Fruit fly (Drosophila melanogaster) whole organism, embryonic: ENCODE results near the gene CG31792.

Experiments
- Ada2b ChIP-seq: fragments of 200-800 bp; sonication (Bioruptor generic); IDR thresholded peaks from 2 replicates; pipeline ENCODE4 v1.3.6; 2022; ENCODE audit warnings: missing biosample characterization, missing genetic modification characterization
- CG11398 ChIP-seq: fragments of 200-800 bp; sonication (Bioruptor generic); optimal IDR thresholded peaks from 2 replicates; lab custom pipeline; 2016; ENCODE audit warnings: missing biosample characterization, missing genetic modification characterization
- CG11560 ChIP-seq: fragments of 200-800 bp; sonication (Bioruptor generic); IDR thresholded peaks from 3 replicates; pipeline ENCODE4 v1.3.6; 2022; ENCODE audit warnings: missing biosample characterization, missing genetic modification characterization
- CG12236 ChIP-seq: fragments of 200-800 bp; sonication (Bioruptor generic); optimal IDR thresholded peaks from 2 replicates; lab custom pipeline; 2016; ENCODE audit warnings: missing biosample characterization, missing genetic modification characterization
- CG12299 ChIP-seq: fragments of 200-800 bp; sonication (Bioruptor generic); optimal IDR thresholded peaks from 2 replicates; lab custom pipeline; 2018; ENCODE audit warnings: missing biosample characterization, mild to moderate bottlenecking, missing genetic modification characterization
- CG1233 ChIP-seq: fragments of 200-800 bp; sonication (Bioruptor generic); optimal IDR thresholded peaks from 4 replicates; lab custom pipeline; 2018; ENCODE audit warnings: missing biosample characterization, mild to moderate bottlenecking, missing genetic modification characterization
- CG15514 ChIP-seq: fragments of 200-800 bp; sonication (Bioruptor generic); optimal IDR thresholded peaks from 3 replicates; lab custom pipeline; 2017; ENCODE audit warnings: missing biosample characterization, missing genetic modification characterization, mild to moderate bottlenecking, moderate library complexity, missing genetic modification reagents
- CG1602 ChIP-seq: fragments of 200-800 bp; sonication (Bioruptor generic); optimal IDR thresholded peaks from 3 replicates; lab custom pipeline; 2016; ENCODE audit warnings: missing biosample characterization, missing genetic modification characterization
- CG2116 ChIP-seq: fragments of 200-800 bp; sonication (Bioruptor generic); optimal IDR thresholded peaks from 3 replicates; lab custom pipeline; 2018; ENCODE audit warnings: missing biosample characterization, mild to moderate bottlenecking, missing genetic modification characterization
- CG2129 ChIP-seq: fragments of 200-800 bp; sonication (Bioruptor generic); IDR thresholded peaks from 2 replicates; pipeline ENCODE4 v1.3.6; 2022; ENCODE audit warnings: missing biosample characterization, missing genetic modification characterization; ENCODE audit not compliant: partially characterized antibody
- CG31388 ChIP-seq: fragments of 200-800 bp; sonication (Bioruptor generic); optimal IDR thresholded peaks from 2 replicates; lab custom pipeline; 2016; ENCODE audit warnings: missing biosample characterization, missing genetic modification characterization
- CG4424 ChIP-seq: fragments of 200-800 bp; sonication (Bioruptor generic); optimal IDR thresholded peaks from 3 replicates; lab custom pipeline; 2016; ENCODE audit warnings: missing biosample characterization, missing genetic modification characterization
- CG4820 ChIP-seq: fragments of 200-800 bp; sonication (Bioruptor generic); optimal IDR thresholded peaks from 3 replicates; lab custom pipeline; 2016; ENCODE audit warnings: missing biosample characterization, missing genetic modification characterization
- CG6175 ChIP-seq: fragments of 200-800 bp; sonication (Bioruptor generic); IDR thresholded peaks from 3 replicates; pipeline ENCODE4 v1.3.6; 2022; ENCODE audit warnings: missing biosample characterization, missing genetic modification characterization
- CG6272 ChIP-seq: fragments of 200-800 bp; sonication (Bioruptor generic); IDR thresholded peaks from 2 replicates; pipeline ENCODE4 v1.3.6; 2022; ENCODE audit warnings: missing biosample characterization, missing genetic modification characterization
- CG7786 ChIP-seq: fragments of 200-800 bp; sonication (Bioruptor generic); optimal IDR thresholded peaks from 2 replicates; lab custom pipeline; 2016; ENCODE audit warnings: missing biosample characterization, missing genetic modification characterization
- CG8944 ChIP-seq: fragments of 200-800 bp; sonication (Bioruptor generic); optimal IDR thresholded peaks from 3 replicates; lab custom pipeline; 2016; ENCODE audit warnings: missing biosample characterization, missing genetic modification characterization
- CG9817 ChIP-seq: fragments of 200-800 bp; sonication (Bioruptor generic); optimal IDR thresholded peaks from 2 replicates; lab custom pipeline; 2018; ENCODE audit warnings: missing biosample characterization, mild to moderate bottlenecking, missing genetic modification characterization, moderate library complexity
- D ChIP-seq, 2 experiments: fragments of 200-800 bp in 1 of 2; fragments of >200 bp in 1 of 2; sonication (Bioruptor generic) in 1 of 2; optimal IDR thresholded peaks; 2 replicates in 1 of 2; 3 replicates in 1 of 2; lab custom pipeline; 2017; ENCODE audit warnings: mild to moderate bottlenecking in 1 of 2, missing biosample characterization in 1 of 2, missing genetic modification characterization in 1 of 2, missing genetic modification reagents in 1 of 2
- Dek ChIP-seq: fragments of 200-800 bp; sonication (Bioruptor generic); optimal IDR thresholded peaks from 3 replicates; lab custom pipeline; 2019; ENCODE audit warnings: missing biosample characterization, mild to moderate bottlenecking, missing genetic modification characterization, moderate library complexity
- Dip2 ChIP-seq: fragments of 200-800 bp; sonication (Bioruptor generic); IDR thresholded peaks from 2 replicates; pipeline ENCODE4 v1.3.6; 2022; ENCODE audit warnings: missing biosample characterization, missing genetic modification characterization
- Doc3 ChIP-seq: fragments of 200-800 bp; sonication (Bioruptor generic); IDR thresholded peaks from 3 replicates; pipeline ENCODE4 v1.3.6; 2022; ENCODE audit warnings: missing biosample characterization, missing genetic modification characterization; ENCODE audit not compliant: partially characterized antibody
- Gsc ChIP-seq: fragments of 200-800 bp; sonication (Bioruptor generic); IDR thresholded peaks from 2 replicates; pipeline ENCODE4 v1.3.6; 2022; ENCODE audit warnings: missing biosample characterization, missing genetic modification characterization
- Gug ChIP-seq: fragments of 200-800 bp; sonication (Bioruptor generic); IDR thresholded peaks from 4 replicates; pipeline ENCODE4 v1.3.6; 2022; ENCODE audit warnings: missing biosample characterization, missing genetic modification characterization
- H15 ChIP-seq: fragments of 200-800 bp; sonication (Bioruptor generic); IDR thresholded peaks from 3 replicates; pipeline ENCODE4 v1.3.6; 2022; ENCODE audit warnings: missing biosample characterization, missing genetic modification characterization
- H2.0 ChIP-seq: fragments of 200-800 bp; sonication (Bioruptor generic); IDR thresholded peaks from 2 replicates; pipeline ENCODE4 v1.3.6; 2022; ENCODE audit warnings: missing biosample characterization, missing genetic modification characterization
- Hey ChIP-seq: fragments of 200-800 bp; sonication (Bioruptor generic); optimal IDR thresholded peaks from 3 replicates; lab custom pipeline; 2018; ENCODE audit warnings: missing biosample characterization, mild to moderate bottlenecking, missing genetic modification characterization
- NFAT ChIP-seq: fragments of 200-800 bp; sonication (Bioruptor generic); IDR thresholded peaks from 2 replicates; pipeline ENCODE4 v1.3.6; 2022; ENCODE audit warnings: missing biosample characterization, missing genetic modification characterization
- PHDP ChIP-seq: fragments of 200-800 bp; sonication (Bioruptor generic); optimal IDR thresholded peaks from 3 replicates; lab custom pipeline; 2018; ENCODE audit warnings: missing biosample characterization, mild to moderate bottlenecking, missing genetic modification characterization, moderate library complexity
- Pdp1 ChIP-seq, 2 experiments: fragments of 200-800 bp; sonication (Bioruptor generic); optimal IDR thresholded peaks; 3 replicates each; lab custom pipeline; 2016; ENCODE audit warnings: missing biosample characterization in 2 of 2, missing genetic modification characterization in 2 of 2, mild to moderate bottlenecking in 1 of 2, moderate library complexity in 1 of 2
- Ravus ChIP-seq: fragments of 200-800 bp; sonication (Bioruptor generic); IDR thresholded peaks from 2 replicates; pipeline ENCODE4 v1.3.6; 2022; ENCODE audit warnings: missing biosample characterization, missing genetic modification characterization
- Rx ChIP-seq: fragments of 200-800 bp; sonication (Bioruptor generic); IDR thresholded peaks from 2 replicates; pipeline ENCODE4 v1.3.6; 2022; ENCODE audit warnings: missing biosample characterization, missing genetic modification characterization
- Taf1 ChIP-seq: fragments of 200-800 bp; sonication (Bioruptor generic); IDR thresholded peaks from 2 replicates; pipeline ENCODE4 v1.3.6; 2022; ENCODE audit warnings: missing biosample characterization, missing genetic modification characterization
- Usf ChIP-seq: fragments of 200-800 bp; sonication (Bioruptor generic); optimal IDR thresholded peaks from 2 replicates; lab custom pipeline; 2017; ENCODE audit warnings: missing genotype, missing biosample characterization, missing genetic modification characterization
- ac ChIP-seq: fragments of 200-800 bp; sonication (Bioruptor generic); optimal IDR thresholded peaks from 3 replicates; lab custom pipeline; 2017; ENCODE audit warnings: missing biosample characterization, mild to moderate bottlenecking, missing genetic modification characterization
- amos ChIP-seq: fragments of 200-800 bp; sonication (Bioruptor generic); IDR thresholded peaks from 2 replicates; pipeline ENCODE4 v1.3.6; 2022; ENCODE audit warnings: missing biosample characterization, missing genetic modification characterization; ENCODE audit not compliant: partially characterized antibody
- crol ChIP-seq: fragments of 200-800 bp; sonication (Bioruptor generic); IDR thresholded peaks from 2 replicates; pipeline ENCODE4 v1.3.6; 2022; ENCODE audit warnings: missing biosample characterization, missing genetic modification characterization
- dm ChIP-seq: fragments of 200-800 bp; sonication (Bioruptor generic); optimal IDR thresholded peaks from 3 replicates; lab custom pipeline; 2016; ENCODE audit warnings: missing biosample characterization, missing genetic modification characterization
- dmrt99B ChIP-seq: fragments of 200-800 bp; sonication (Bioruptor generic); optimal IDR thresholded peaks from 2 replicates; lab custom pipeline; 2018; ENCODE audit warnings: missing biosample characterization, mild to moderate bottlenecking, missing genetic modification characterization, moderate library complexity
- ems ChIP-seq: fragments of 200-800 bp; sonication (Bioruptor generic); optimal IDR thresholded peaks from 3 replicates; lab custom pipeline; 2016; ENCODE audit warnings: missing biosample characterization, missing genetic modification characterization
- esg ChIP-seq: fragments of 200-800 bp; sonication (Bioruptor generic); conservative IDR thresholded peaks from 2 replicates; pipeline ENCODE4 v1.3.6; 2022; ENCODE audit warnings: missing biosample characterization, missing genetic modification characterization
- gem ChIP-seq: fragments of 200-800 bp; sonication (Bioruptor generic); optimal IDR thresholded peaks from 2 replicates; lab custom pipeline; 2019; ENCODE audit warnings: missing biosample characterization, mild to moderate bottlenecking, missing genetic modification characterization, moderate library complexity
- gt ChIP-seq: fragments of 200-800 bp; sonication (Bioruptor generic); IDR thresholded peaks from 2 replicates; pipeline ENCODE4 v1.3.6; 2022; ENCODE audit warnings: missing biosample characterization, missing genetic modification characterization
- h ChIP-seq: fragments of >200 bp; optimal IDR thresholded peaks from 2 replicates; lab custom pipeline; 2017
- jing ChIP-seq: fragments of 200-800 bp; sonication (Bioruptor generic); optimal IDR thresholded peaks from 2 replicates; lab custom pipeline; 2018; ENCODE audit warnings: missing biosample characterization, mild to moderate bottlenecking, missing genetic modification characterization
- klu ChIP-seq: fragments of 200-800 bp; sonication (Bioruptor generic); IDR thresholded peaks from 2 replicates; pipeline ENCODE4 v1.3.6; 2022; ENCODE audit warnings: missing biosample characterization, missing genetic modification characterization
- p53 ChIP-seq: fragments of 200-800 bp; sonication (Bioruptor generic); optimal IDR thresholded peaks from 2 replicates; lab custom pipeline; 2016; ENCODE audit warnings: missing biosample characterization, missing genetic modification characterization
- pita ChIP-seq: fragments of 200-800 bp; sonication (Bioruptor generic); optimal IDR thresholded peaks from 2 replicates; lab custom pipeline; 2017; ENCODE audit warnings: missing biosample characterization, mild to moderate bottlenecking, missing genetic modification characterization
- tap ChIP-seq: fragments of 200-800 bp; optimal IDR thresholded peaks from 3 replicates; lab custom pipeline; 2019; ENCODE audit warnings: missing biosample characterization, mild to moderate bottlenecking, missing genetic modification characterization, moderate library complexity
- tx ChIP-seq: fragments of 200-800 bp; sonication (Bioruptor generic); optimal IDR thresholded peaks from 2 replicates; lab custom pipeline; 2016; ENCODE audit warnings: missing biosample characterization, missing genetic modification characterization
- wor ChIP-seq: fragments of 200-800 bp; sonication (Bioruptor generic); IDR thresholded peaks from 2 replicates; pipeline ENCODE4 v1.3.6; 2022; ENCODE audit warnings: missing biosample characterization, missing genetic modification characterization
- zen2 ChIP-seq: fragments of 200-800 bp; sonication (Bioruptor generic); IDR thresholded peaks from 3 replicates; pipeline ENCODE4 v1.3.6; 2022; ENCODE audit warnings: missing biosample characterization, missing genetic modification characterization; ENCODE audit not compliant: partially characterized antibody

CG31792 gene

DNA sequence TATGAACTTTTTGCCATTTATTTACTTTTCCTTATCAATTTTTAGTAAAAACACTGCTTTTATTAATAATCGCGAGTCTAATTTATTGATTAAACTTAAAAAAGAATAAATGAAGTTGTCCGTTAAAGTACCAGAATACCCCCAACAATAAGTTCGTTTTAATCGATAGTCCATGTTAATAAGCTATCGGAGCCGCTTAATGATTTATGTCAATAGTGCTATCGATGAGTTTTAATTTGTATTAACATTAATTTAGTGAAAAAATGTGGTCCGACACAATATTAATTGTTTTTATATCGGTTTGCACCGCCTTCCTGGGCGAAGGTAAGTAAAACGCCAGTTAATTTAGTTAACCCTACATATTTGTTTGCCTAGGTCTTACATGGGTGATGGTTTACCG, 51.7 kb downstream of the CG31792 start, which contains the start of gene CG10470 (continued):
- no peak for TF ChIP-seq Taf1
- TF ChIP-seq dm (GFP tag; lab: Kevin White, UChicago): no peak
- TF ChIP-seq ems (GFP tag; lab: Kevin White, UChicago): no peak
- TF ChIP-seq Usf: no peak
- no peak for TF ChIP-seq Gsc
- peak; percentile 23 for TF ChIP-seq dmrt99B
- TF ChIP-seq CG11398 (GFP tag; lab: Kevin White, UChicago): no peak
- TF ChIP-seq PHDP (tag; lab: Kevin White, UChicago): peak; percentile 50
- TF ChIP-seq CG15514 (GFP tag; lab: Kevin White, UChicago): peak; percentile 24
- peak in 1 of 2 experiments; percentile 49 for TF ChIP-seq Pdp1 (GFP tag; optimal IDR thresholded peaks at IDR 0.05; lab: Kevin White, UChicago)
- TF ChIP-seq D (optimal IDR thresholded peaks at IDR 0.05; lab: Kevin White, UChicago): no peak
- no peak for TF ChIP-seq D (GFP tag; optimal IDR thresholded peaks at IDR 0.05; lab: Kevin White, UChicago)
- no peak for TF ChIP-seq Rx (GFP tag; lab: Robert Waterston, UW)
- TF ChIP-seq CG8944 (GFP tag; lab: Kevin White, UChicago): no peak
- TF ChIP-seq CG4820 (GFP tag; lab: Kevin White, UChicago): no peak
- no peak for TF ChIP-seq gt (GFP tag; lab: Robert Waterston, UW)
- no peak for TF ChIP-seq p53
- TF ChIP-seq Dek (tag; lab: Kevin White, UChicago): no peak
- no peak for TF ChIP-seq tap (tag; lab: Kevin White, UChicago)
- no peak for TF ChIP-seq Ravus (GFP tag; lab: Robert Waterston, UW)
- peak; percentile 50 for TF ChIP-seq CG2129 (GFP tag; lab: Robert Waterston, UW)
- peak; percentile 70; the same call in 2 of the 3 replicates for TF ChIP-seq zen2 (GFP tag; lab: Robert Waterston, UW)
- TF ChIP-seq CG11560 (tag; lab: Robert Waterston, UW): no peak
- no peak for TF ChIP-seq CG6175 (GFP tag; lab: Robert Waterston, UW)
- TF ChIP-seq gem (tag; lab: Kevin White, UChicago): peak; percentile 65
- TF ChIP-seq Hey (tag; lab: Kevin White, UChicago): no peak
- TF ChIP-seq CG6272 (GFP tag; lab: Robert Waterston, UW): no peak
- no peak for TF ChIP-seq CG12236 (GFP tag; lab: Kevin White, UChicago)
- TF ChIP-seq tx (GFP tag; lab: Kevin White, UChicago): no peak
- TF ChIP-seq CG31388 (GFP tag; lab: Kevin White, UChicago): no peak
- no peak for TF ChIP-seq klu (GFP tag; lab: Robert Waterston, UW)
- no peak for TF ChIP-seq CG12299 (tag; lab: Kevin White, UChicago)
- TF ChIP-seq Ada2b: no peak
- TF ChIP-seq Dip2: no peak
- no peak for TF ChIP-seq CG1602 (GFP tag; lab: Kevin White, UChicago)
- no peak for TF ChIP-seq pita (GFP tag; lab: Kevin White, UChicago)
- TF ChIP-seq CG9817 (tag; lab: Kevin White, UChicago): no peak
- no peak for TF ChIP-seq Gug (GFP tag; lab: Robert Waterston, UW)
- TF ChIP-seq H15: no peak
- TF ChIP-seq CG2116: peak; percentile 68
- TF ChIP-seq CG1233 (GFP tag; lab: Kevin White, UChicago): no peak
- no peak for TF ChIP-seq crol (GFP tag; lab: Robert Waterston, UW)
- TF ChIP-seq CG4424 (GFP tag; lab: Kevin White, UChicago): no peak
- TF ChIP-seq CG7786 (GFP tag; lab: Kevin White, UChicago): no peak
- TF ChIP-seq H2.0: no peak
- no peak for TF ChIP-seq jing
- no peak for TF ChIP-seq wor
- no peak for TF ChIP-seq NFAT
- no peak for TF ChIP-seq h (lab: Kevin White, UChicago)
- no peak for TF ChIP-seq ac (GFP tag; lab: Kevin White, UChicago)
- no peak for TF ChIP-seq esg (GFP tag; lab: Robert Waterston, UW)
- TF ChIP-seq amos (GFP tag; lab: Robert Waterston, UW): peak; percentile 84
- TF ChIP-seq Doc3: peak; percentile 74
